Worm (Caenorhabditis elegans): ENCODE data around the gene grd-5.

- TF ChIP-seq aly-2 (tag; optimal IDR thresholded peaks at IDR 0.05) (no peak), unc-62 (GFP tag; optimal IDR thresholded peaks at IDR 0.05) (no peak), ama-1 (optimal IDR thresholded peaks at IDR 0.05) (no peak), ceh-82 (tag; optimal IDR thresholded peaks at IDR 0.05) (no peak), elt-3 (tag; optimal IDR thresholded peaks at IDR 0.05) (no peak), ztf-4 (tag; optimal IDR thresholded peaks at IDR 0.05) (no peak), snpc-4 (tag; optimal IDR thresholded peaks at IDR 0.05) (no peak), nhr-11 (tag; optimal IDR thresholded peaks at IDR 0.05) (no peak), lin-39 (tag; optimal IDR thresholded peaks at IDR 0.05) (no peak), nhr-12 (tag; optimal IDR thresholded peaks at IDR 0.05) (no peak), nhr-237 (tag; optimal IDR thresholded peaks at IDR 0.05) (no peak), elt-1 (tag; optimal IDR thresholded peaks at IDR 0.05) (no peak)
These were observed 16.7 kb downstream of the grd-5 start, which contains the start of gene oac-29 for ce11 chrV:8635575-8635974.

All from whole organism, L2 larva.